Worm (Caenorhabditis elegans) whole organism, L4/young adult: ENCODE results near the gene Y50E8A.2.

Experiments used
- dao-5 ChIP-seq: sonication (generic microtip); optimal IDR thresholded peaks from 2 replicates; lab custom pipeline; 2016; ENCODE audit warnings: missing genotype, missing genetic modification characterization, moderate library complexity, missing compliant biosample characterization
- him-1 ChIP-seq: sonication (generic microtip); optimal IDR thresholded peaks from 2 replicates; lab custom pipeline; 2016; ENCODE audit warnings: missing genotype, missing genetic modification reagents, missing genetic modification characterization, missing compliant biosample characterization

ce11 chrV:14680014-14680413 lies 48.6 kb downstream of the Y50E8A.2 start, which contains the start of gene C47E8.3:
- TF ChIP-seq him-1 (tag; lab: Kevin White, UChicago) (no peak), dao-5 (tag; lab: Kevin White, UChicago) (no peak)
